Fruit fly (Drosophila melanogaster) whole organism, embryonic: ENCODE data around the gene CG17124.

Source experiments
- Atf6 ChIP-seq: fragments of 200-800 bp; sonication (Bioruptor generic); IDR thresholded peaks from 2 replicates; pipeline ENCODE4 v1.3.6; 2022; ENCODE audit warnings: missing biosample characterization, missing genetic modification characterization
- B-H1 ChIP-seq: fragments of 200-800 bp; sonication (Bioruptor generic); IDR thresholded peaks from 3 replicates; pipeline ENCODE4 v1.3.6; 2022; ENCODE audit warnings: missing biosample characterization, missing genetic modification characterization
- CG10267 ChIP-seq: fragments of 200-800 bp; sonication (Bioruptor generic); optimal IDR thresholded peaks from 2 replicates; lab custom pipeline; 2018; ENCODE audit warnings: missing biosample characterization, mild to moderate bottlenecking, missing genetic modification characterization, moderate library complexity
- CG11504 ChIP-seq: fragments of 200-800 bp; sonication (Bioruptor generic); optimal IDR thresholded peaks from 3 replicates; lab custom pipeline; 2019; ENCODE audit warnings: missing biosample characterization, mild to moderate bottlenecking, missing genetic modification characterization, moderate library complexity
- CG13123 ChIP-seq: fragments of 200-800 bp; sonication (Bioruptor generic); optimal IDR thresholded peaks from 2 replicates; lab custom pipeline; 2016; ENCODE audit warnings: missing biosample characterization, missing genetic modification characterization
- CG15479 ChIP-seq: fragments of 200-800 bp; sonication (Bioruptor generic); optimal IDR thresholded peaks from 3 replicates; lab custom pipeline; 2019; ENCODE audit warnings: missing biosample characterization, mild to moderate bottlenecking, missing genetic modification characterization, moderate library complexity
- CG1602 ChIP-seq: fragments of 200-800 bp; sonication (Bioruptor generic); optimal IDR thresholded peaks from 3 replicates; lab custom pipeline; 2016; ENCODE audit warnings: missing biosample characterization, missing genetic modification characterization
- CG2712 ChIP-seq: fragments of 200-800 bp; optimal IDR thresholded peaks from 3 replicates; lab custom pipeline; 2019; ENCODE audit warnings: missing biosample characterization, mild to moderate bottlenecking, missing genetic modification characterization, moderate library complexity
- CG31224 ChIP-seq: fragments of 200-800 bp; sonication (Bioruptor generic); IDR thresholded peaks from 2 replicates; pipeline ENCODE4 v1.3.6; 2022; ENCODE audit warnings: missing biosample characterization, missing genetic modification characterization
- CG32532 ChIP-seq: fragments of 200-800 bp; sonication (Bioruptor generic); IDR thresholded peaks from 2 replicates; pipeline ENCODE4 v1.3.6; 2022; ENCODE audit warnings: missing biosample characterization, missing genetic modification characterization
- CG5245 ChIP-seq: fragments of 200-800 bp; sonication (Bioruptor generic); optimal IDR thresholded peaks from 3 replicates; lab custom pipeline; 2016; ENCODE audit warnings: missing biosample characterization, missing genetic modification characterization
- CG7928 ChIP-seq: fragments of 200-800 bp; sonication (Bioruptor generic); optimal IDR thresholded peaks from 2 replicates; lab custom pipeline; 2017; ENCODE audit warnings: missing biosample characterization, mild to moderate bottlenecking, missing genetic modification characterization
- CG7963 ChIP-seq: fragments of 200-800 bp; sonication (Bioruptor generic); IDR thresholded peaks from 3 replicates; pipeline ENCODE4 v1.3.6; 2022; ENCODE audit warnings: missing biosample characterization, missing genetic modification characterization; ENCODE audit not compliant: partially characterized antibody
- CG8924 ChIP-seq: fragments of 200-800 bp; optimal IDR thresholded peaks from 3 replicates; lab custom pipeline; 2019; ENCODE audit warnings: missing biosample characterization, mild to moderate bottlenecking, missing genetic modification characterization, moderate library complexity
- CG9817 ChIP-seq: fragments of 200-800 bp; sonication (Bioruptor generic); optimal IDR thresholded peaks from 2 replicates; lab custom pipeline; 2018; ENCODE audit warnings: missing biosample characterization, mild to moderate bottlenecking, missing genetic modification characterization, moderate library complexity
- Dbx ChIP-seq: fragments of 200-800 bp; sonication (Bioruptor generic); IDR thresholded peaks from 3 replicates; pipeline ENCODE4 v1.3.6; 2022; ENCODE audit warnings: missing biosample characterization, missing genetic modification characterization
- Dll ChIP-seq: fragments of 200-800 bp; sonication (Bioruptor generic); IDR thresholded peaks from 4 replicates; pipeline ENCODE4 v1.3.6; 2022; ENCODE audit warnings: missing biosample characterization, missing genetic modification characterization; ENCODE audit not compliant: partially characterized antibody
- Doc2 ChIP-seq: fragments of 200-800 bp; sonication (Bioruptor generic); IDR thresholded peaks from 2 replicates; pipeline ENCODE4 v1.3.6; 2022; ENCODE audit warnings: missing biosample characterization, missing genetic modification characterization
- Drgx ChIP-seq: fragments of 200-800 bp; sonication (Bioruptor generic); IDR thresholded peaks from 2 replicates; pipeline ENCODE4 v1.3.6; 2022; ENCODE audit warnings: missing biosample characterization, missing genetic modification characterization
- E2f2 ChIP-seq: fragments of 200-800 bp; sonication (Bioruptor generic); IDR thresholded peaks from 2 replicates; pipeline ENCODE4 v1.3.6; 2022; ENCODE audit warnings: missing biosample characterization, missing genetic modification characterization
- Jarid2 ChIP-seq: fragments of 200-800 bp; sonication (Bioruptor generic); optimal IDR thresholded peaks from 3 replicates; lab custom pipeline; 2017; ENCODE audit warnings: mild to moderate bottlenecking, missing biosample characterization, missing genetic modification reagents, missing genetic modification characterization
- Kr ChIP-seq: fragments of 200-800 bp; sonication (Bioruptor generic); optimal IDR thresholded peaks from 2 replicates; lab custom pipeline; 2017; ENCODE audit warnings: missing biosample characterization, mild to moderate bottlenecking, missing genetic modification characterization
- MESR4 ChIP-seq: fragments of 200-800 bp; sonication (Bioruptor generic); optimal IDR thresholded peaks from 2 replicates; lab custom pipeline; 2018; ENCODE audit warnings: missing biosample characterization, mild to moderate bottlenecking, missing genetic modification characterization, moderate library complexity
- Mrtf ChIP-seq: fragments of 200-800 bp; sonication (Bioruptor generic); IDR thresholded peaks from 3 replicates; pipeline ENCODE4 v1.3.6; 2022; ENCODE audit warnings: missing biosample characterization, missing genetic modification characterization
- Nf-YC ChIP-seq: fragments of 200-800 bp; optimal IDR thresholded peaks from 3 replicates; lab custom pipeline; 2019; ENCODE audit warnings: missing biosample characterization, mild to moderate bottlenecking, missing genetic modification characterization, moderate library complexity
- Optix ChIP-seq: fragments of 200-800 bp; sonication (Bioruptor generic); IDR thresholded peaks from 3 replicates; pipeline ENCODE4 v1.3.6; 2022; ENCODE audit warnings: missing biosample characterization, missing genetic modification characterization
- Sox100B ChIP-seq: fragments of 200-800 bp; sonication (Bioruptor generic); optimal IDR thresholded peaks from 3 replicates; lab custom pipeline; 2018; ENCODE audit warnings: missing biosample characterization, mild to moderate bottlenecking, missing genetic modification characterization
- Stat92E ChIP-seq, 3 experiments: fragments of >200 bp in 2 of 3; fragments of 200-800 bp in 1 of 3; sonication (Bioruptor generic) in 1 of 3; optimal IDR thresholded peaks; 2 replicates each; lab custom pipeline; 2017 to 2019; ENCODE audit warnings: missing biosample characterization in 3 of 3, missing genetic modification characterization in 3 of 3, mild to moderate bottlenecking in 1 of 3, moderate library complexity in 1 of 3
- abd-A ChIP-seq: fragments of 200-800 bp; sonication (Bioruptor generic); optimal IDR thresholded peaks from 3 replicates; lab custom pipeline; 2019; ENCODE audit warnings: missing biosample characterization, mild to moderate bottlenecking, missing genetic modification characterization, moderate library complexity
- bbx ChIP-seq: fragments of 200-800 bp; sonication (Bioruptor generic); IDR thresholded peaks from 2 replicates; pipeline ENCODE4 v1.3.6; 2022; ENCODE audit warnings: missing biosample characterization, missing genetic modification characterization; ENCODE audit not compliant: partially characterized antibody
- bcd ChIP-seq: fragments of 200-800 bp; sonication (Bioruptor generic); optimal IDR thresholded peaks from 2 replicates; lab custom pipeline; 2017; ENCODE audit warnings: missing biosample characterization, mild to moderate bottlenecking, missing genetic modification characterization
- caup ChIP-seq: fragments of 200-800 bp; sonication (Bioruptor generic); optimal IDR thresholded peaks from 3 replicates; lab custom pipeline; 2017; ENCODE audit warnings: missing biosample characterization, mild to moderate bottlenecking, missing genetic modification characterization, moderate library complexity; ENCODE audit not compliant: severe bottlenecking
- crol ChIP-seq: fragments of 200-800 bp; sonication (Bioruptor generic); IDR thresholded peaks from 2 replicates; pipeline ENCODE4 v1.3.6; 2022; ENCODE audit warnings: missing biosample characterization, missing genetic modification characterization
- eyg ChIP-seq: fragments of 200-800 bp; sonication (Bioruptor generic); optimal IDR thresholded peaks from 3 replicates; lab custom pipeline; 2016; ENCODE audit warnings: missing biosample characterization, missing genetic modification characterization
- fru ChIP-seq: fragments of >200 bp; optimal IDR thresholded peaks from 2 replicates; lab custom pipeline; 2017
- fu2 ChIP-seq: fragments of 200-800 bp; sonication (Bioruptor generic); optimal IDR thresholded peaks from 2 replicates; lab custom pipeline; 2016; ENCODE audit warnings: missing biosample characterization, missing genetic modification characterization
- gfzf ChIP-seq: fragments of 200-800 bp; sonication (Bioruptor generic); optimal IDR thresholded peaks from 2 replicates; lab custom pipeline; 2016; ENCODE audit warnings: missing biosample characterization, mild to moderate bottlenecking, missing genetic modification characterization, moderate library complexity
- gro ChIP-seq: fragments of 200-800 bp; sonication (Bioruptor generic); optimal IDR thresholded peaks from 2 replicates; lab custom pipeline; 2016; ENCODE audit warnings: missing biosample characterization, missing genetic modification characterization
- hb ChIP-seq: fragments of 200-800 bp; sonication (Bioruptor generic); IDR thresholded peaks from 3 replicates; pipeline ENCODE4 v1.3.6; 2022; ENCODE audit warnings: missing biosample characterization, missing genetic modification characterization; ENCODE audit not compliant: partially characterized antibody
- ken ChIP-seq: fragments of 200-800 bp; sonication (Bioruptor generic); IDR thresholded peaks from 3 replicates; pipeline ENCODE4 v1.3.6; 2022; ENCODE audit warnings: missing biosample characterization, missing genetic modification characterization
- mld ChIP-seq: fragments of 200-800 bp; sonication (Bioruptor generic); IDR thresholded peaks from 3 replicates; pipeline ENCODE4 v1.3.6; 2022; ENCODE audit warnings: missing biosample characterization, missing genetic modification characterization; ENCODE audit not compliant: partially characterized antibody
- nom ChIP-seq: fragments of 200-800 bp; sonication (Bioruptor generic); optimal IDR thresholded peaks from 2 replicates; lab custom pipeline; 2017; ENCODE audit warnings: missing biosample characterization, missing genetic modification characterization, mild to moderate bottlenecking, moderate library complexity, missing genetic modification reagents
- pb ChIP-seq: fragments of 200-800 bp; sonication (Bioruptor generic); optimal IDR thresholded peaks from 3 replicates; lab custom pipeline; 2016; ENCODE audit warnings: missing biosample characterization, missing genetic modification characterization
- phol ChIP-seq: fragments of 200-800 bp; sonication (Bioruptor generic); optimal IDR thresholded peaks from 3 replicates; lab custom pipeline; 2018; ENCODE audit warnings: missing biosample characterization, mild to moderate bottlenecking, missing genetic modification characterization, moderate library complexity
- pros ChIP-seq: fragments of 200-800 bp; sonication (Bioruptor generic); optimal IDR thresholded peaks from 3 replicates; lab custom pipeline; 2019; ENCODE audit warnings: missing biosample characterization, mild to moderate bottlenecking, missing genetic modification characterization, moderate library complexity
- sqz ChIP-seq: fragments of 200-800 bp; sonication (Bioruptor generic); optimal IDR thresholded peaks from 3 replicates; lab custom pipeline; 2018; ENCODE audit warnings: missing biosample characterization, mild to moderate bottlenecking, missing genetic modification characterization
- trh ChIP-seq: fragments of 200-800 bp; sonication (Bioruptor generic); optimal IDR thresholded peaks from 2 replicates; lab custom pipeline; 2016; ENCODE audit warnings: missing biosample characterization, missing genetic modification characterization
- tx ChIP-seq: fragments of 200-800 bp; sonication (Bioruptor generic); optimal IDR thresholded peaks from 2 replicates; lab custom pipeline; 2016; ENCODE audit warnings: missing biosample characterization, missing genetic modification characterization
- unpg ChIP-seq: fragments of 200-800 bp; sonication (Bioruptor generic); optimal IDR thresholded peaks from 3 replicates; lab custom pipeline; 2018; ENCODE audit warnings: missing biosample characterization, mild to moderate bottlenecking, missing genetic modification characterization, moderate library complexity
- z ChIP-seq: fragments of 200-800 bp; sonication (Bioruptor generic); IDR thresholded peaks from 3 replicates; pipeline ENCODE4 v1.3.6; 2022; ENCODE audit warnings: missing biosample characterization, missing genetic modification characterization
- zfh2 ChIP-seq: fragments of 200-800 bp; sonication (Bioruptor generic); optimal IDR thresholded peaks from 2 replicates; lab custom pipeline; 2016; ENCODE audit warnings: missing biosample characterization, missing genetic modification characterization

Gene CG17124

DNA sequence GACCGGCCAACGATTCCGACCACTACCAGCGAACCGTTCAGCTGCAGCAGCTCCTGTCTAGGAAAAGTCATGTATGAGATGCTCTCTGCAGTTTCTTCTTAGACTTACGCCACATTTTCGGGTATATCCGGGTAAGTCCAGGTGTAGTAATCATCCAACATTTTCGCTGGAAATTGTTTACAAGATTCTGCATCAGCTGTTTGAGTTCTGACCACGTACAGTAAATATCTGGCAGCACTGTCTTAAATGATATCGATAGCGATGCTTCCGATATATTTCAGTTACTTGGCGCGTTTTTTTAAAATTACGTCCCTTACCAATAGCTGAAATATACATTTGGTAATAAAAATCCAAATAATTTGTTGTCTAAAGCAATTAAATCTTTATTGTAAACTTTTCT is 12.4 kb downstream of the CG17124 start, which contains the start of gene CG6729 (continued):
- no peak for TF ChIP-seq trh (GFP tag; lab: Kevin White, UChicago)
- no peak for TF ChIP-seq Optix (GFP tag; lab: Robert Waterston, UW)
- no peak for TF ChIP-seq nom (GFP tag; lab: Kevin White, UChicago)
- TF ChIP-seq hb (GFP tag; lab: Robert Waterston, UW) = peak; percentile 68; the same call in 2 of the 3 replicates
- no peak for TF ChIP-seq ken (GFP tag; lab: Robert Waterston, UW)
- no peak for TF ChIP-seq CG1602
- no peak for TF ChIP-seq B-H1
- TF ChIP-seq E2f2 (GFP tag; lab: Robert Waterston, UW) = peak; percentile 95
- TF ChIP-seq Nf-YC (tag; lab: Kevin White, UChicago) = no peak
- TF ChIP-seq CG10267 (tag; lab: Kevin White, UChicago) = no peak
- TF ChIP-seq tx (GFP tag; lab: Kevin White, UChicago) = no peak
- no peak for TF ChIP-seq Jarid2 (GFP tag; lab: Kevin White, UChicago)
- TF ChIP-seq CG5245 (GFP tag; lab: Kevin White, UChicago) = no peak
- TF ChIP-seq CG7928 = no peak
- no peak for TF ChIP-seq CG31224 (GFP tag; lab: Robert Waterston, UW)
- peak; percentile 45; the same call in 1 of the 3 replicates for TF ChIP-seq mld (GFP tag; lab: Robert Waterston, UW)
- no peak for TF ChIP-seq caup (GFP tag; lab: Kevin White, UChicago)
- no peak for TF ChIP-seq fu2
- TF ChIP-seq Sox100B (GFP tag; lab: Kevin White, UChicago) = no peak
- no peak for TF ChIP-seq Atf6 (GFP tag; lab: Robert Waterston, UW)
- TF ChIP-seq Dbx (GFP tag; lab: Robert Waterston, UW) = no peak
- TF ChIP-seq CG32532 (GFP tag; lab: Robert Waterston, UW) = no peak
- TF ChIP-seq fru = no peak
- TF ChIP-seq CG15479 (GFP tag; lab: Kevin White, UChicago) = no peak
- no peak for TF ChIP-seq bcd (GFP tag; lab: Kevin White, UChicago)
- TF ChIP-seq CG7963 = 0 out of 3 replicates have a peak, but pooled peaks have one; percentile 40
- TF ChIP-seq eyg (GFP tag; lab: Kevin White, UChicago) = no peak
- TF ChIP-seq CG8924 = no peak
- TF ChIP-seq Mrtf (GFP tag; lab: Robert Waterston, UW) = no peak
- TF ChIP-seq unpg (GFP tag; lab: Kevin White, UChicago) = no peak
- TF ChIP-seq CG13123 (GFP tag; lab: Kevin White, UChicago) = no peak
- TF ChIP-seq Dll (GFP tag; lab: Robert Waterston, UW) = peak; percentile 79
- TF ChIP-seq bbx = peak; percentile 68
- TF ChIP-seq Kr (GFP tag; lab: Kevin White, UChicago) = no peak
- no peak for TF ChIP-seq pros (GFP tag; lab: Kevin White, UChicago)
- TF ChIP-seq sqz = no peak
- TF ChIP-seq pb (GFP tag; lab: Kevin White, UChicago) = no peak
- TF ChIP-seq abd-A (tag; lab: Kevin White, UChicago) = no peak
- TF ChIP-seq z (GFP tag; lab: Robert Waterston, UW) = no peak
- TF ChIP-seq zfh2 = no peak
- no peak for TF ChIP-seq Doc2 (GFP tag; lab: Robert Waterston, UW)
- no peak for TF ChIP-seq CG2712 (tag; lab: Kevin White, UChicago)
- peak; percentile 43 for TF ChIP-seq MESR4 (GFP tag; lab: Kevin White, UChicago)
- TF ChIP-seq gro (GFP tag; lab: Kevin White, UChicago) = no peak
- TF ChIP-seq CG11504 = no peak
- TF ChIP-seq CG9817 (tag; lab: Kevin White, UChicago) = no peak
- TF ChIP-seq gfzf (GFP tag; lab: Kevin White, UChicago) = peak; percentile 19
- TF ChIP-seq Drgx (GFP tag; lab: Robert Waterston, UW) = no peak
- no peak for TF ChIP-seq crol (GFP tag; lab: Robert Waterston, UW)
- TF ChIP-seq phol (tag; lab: Kevin White, UChicago) = peak; percentile 51
- TF ChIP-seq Stat92E (GFP tag; optimal IDR thresholded peaks at IDR 0.05; lab: Kevin White, UChicago) = peak in 1 of 3 experiments; percentile 3
